Fruit fly (Drosophila melanogaster): ENCODE measurements around the gene Mms19.

The Mms19 gene

dm6 chr3R:5205319-5206033 lies 26.9 kb upstream of the Mms19 start:
- peak; percentile 83 for TF ChIP-seq EcR (GFP tag; optimal IDR thresholded peaks at IDR 0.05)
- TF ChIP-seq fd96Ca (GFP tag; IDR thresholded peaks at IDR 0.05), result no peak; the same call in 2 of the 3 replicates
- TF ChIP-seq Snoo (tag; optimal IDR thresholded peaks at IDR 0.05), result no peak
- no peak for TF ChIP-seq CG13204 (GFP tag; optimal IDR thresholded peaks at IDR 0.05)
- peak; percentile 36; the same call in 1 of the 2 replicates for TF ChIP-seq Ets98B (GFP tag; IDR thresholded peaks at IDR 0.05)
- TF ChIP-seq gl (tag; optimal IDR thresholded peaks at IDR 0.05), result no peak
- no peak for TF ChIP-seq CG10348 (GFP tag; IDR thresholded peaks at IDR 0.05)
- no peak for TF ChIP-seq Pif1A (GFP tag; optimal IDR thresholded peaks at IDR 0.05)
- no peak for TF ChIP-seq CG15710 (tag; optimal IDR thresholded peaks at IDR 0.05)
- TF ChIP-seq CG4496 (GFP tag; IDR thresholded peaks at IDR 0.05), result peak; percentile 55; the same call in 2 of the 3 replicates
- no peak for TF ChIP-seq D1 (tag; optimal IDR thresholded peaks at IDR 0.05)
- TF ChIP-seq rn (GFP tag; IDR thresholded peaks at IDR 0.05), result no peak
- no peak for TF ChIP-seq CG14655 (GFP tag; optimal IDR thresholded peaks at IDR 0.05)
- TF ChIP-seq Pif1B (GFP tag; optimal IDR thresholded peaks at IDR 0.05), result no peak
- no peak for TF ChIP-seq CG9948 (tag; optimal IDR thresholded peaks at IDR 0.05)
- TF ChIP-seq CG32121 (GFP tag; IDR thresholded peaks at IDR 0.05), result peak; percentile 25; the same call in 1 of the 2 replicates
- TF ChIP-seq CG34367 (tag; optimal IDR thresholded peaks at IDR 0.05), result no peak
- no peak for TF ChIP-seq CG8159 (tag; optimal IDR thresholded peaks at IDR 0.05)
- no peak for TF ChIP-seq CG8301 (tag; optimal IDR thresholded peaks at IDR 0.05)
- no peak for TF ChIP-seq CG17806 (tag; optimal IDR thresholded peaks at IDR 0.05)
- no peak for TF ChIP-seq CG12605 (GFP tag; IDR thresholded peaks at IDR 0.05)

dm6 chr3R:5207277-5208114 lies 24.8 kb upstream of the Mms19 start:
- TF ChIP-seq CG8159 (tag; optimal IDR thresholded peaks at IDR 0.05), result no peak
- peak; percentile 11 for TF ChIP-seq EcR (GFP tag; optimal IDR thresholded peaks at IDR 0.05)

- TF ChIP-seq CG4496 (GFP tag; IDR thresholded peaks at IDR 0.05) (no peak), CG13204 (GFP tag; optimal IDR thresholded peaks at IDR 0.05) (no peak), rn (GFP tag; IDR thresholded peaks at IDR 0.05) (no peak), D1 (tag; optimal IDR thresholded peaks at IDR 0.05) (no peak)
These were observed 24.3 kb upstream of the Mms19 start for dm6 chr3R:5208115-5208365.

dm6 chr3R:5209481-5209880 lies 22.9 kb upstream of the Mms19 start:
- TF ChIP-seq fd96Ca (GFP tag; IDR thresholded peaks at IDR 0.05) (peak; percentile 94), CG17806 (tag; optimal IDR thresholded peaks at IDR 0.05) (peak; percentile 87), rn (GFP tag; IDR thresholded peaks at IDR 0.05) (peak; percentile 80; the same call in 1 of the 2 replicates), CG13204 (GFP tag; optimal IDR thresholded peaks at IDR 0.05) (peak; percentile 74), Pif1A (GFP tag; optimal IDR thresholded peaks at IDR 0.05) (peak; percentile 93), gl (tag; optimal IDR thresholded peaks at IDR 0.05) (peak; percentile 81), Pif1B (GFP tag; optimal IDR thresholded peaks at IDR 0.05) (peak; percentile 87), CG15710 (tag; optimal IDR thresholded peaks at IDR 0.05) (peak; percentile 90), CG4496 (GFP tag; IDR thresholded peaks at IDR 0.05) (peak; percentile 96), Ets98B (GFP tag; IDR thresholded peaks at IDR 0.05) (peak; percentile 95), CG34367 (tag; optimal IDR thresholded peaks at IDR 0.05) (peak; percentile 86), CG10348 (GFP tag; IDR thresholded peaks at IDR 0.05) (peak; percentile 77), Snoo (tag; optimal IDR thresholded peaks at IDR 0.05) (peak; percentile 76), CG14655 (GFP tag; optimal IDR thresholded peaks at IDR 0.05) (peak; percentile 89), CG8159 (tag; optimal IDR thresholded peaks at IDR 0.05) (peak; percentile 87), D1 (tag; optimal IDR thresholded peaks at IDR 0.05) (peak; percentile 29), CG32121 (GFP tag; IDR thresholded peaks at IDR 0.05) (peak; percentile 93), CG12605 (GFP tag; IDR thresholded peaks at IDR 0.05) (peak; percentile 91), CG8301 (tag; optimal IDR thresholded peaks at IDR 0.05) (peak; percentile 92), EcR (GFP tag; optimal IDR thresholded peaks at IDR 0.05) (peak; percentile 43), CG9948 (tag; optimal IDR thresholded peaks at IDR 0.05) (peak; percentile 79)

dm6 chr3R:5211401-5211800 lies 20.9 kb upstream of the Mms19 start:
- TF ChIP-seq CG17806 (tag; optimal IDR thresholded peaks at IDR 0.05), result no peak
- TF ChIP-seq gl (tag; optimal IDR thresholded peaks at IDR 0.05), result no peak

dm6 chr3R:5211901-5212758 lies 20.2 kb upstream of the Mms19 start:
- TF ChIP-seq CG32121 (GFP tag; IDR thresholded peaks at IDR 0.05), result no peak
- TF ChIP-seq D1 (tag; optimal IDR thresholded peaks at IDR 0.05), result no peak
- no peak for TF ChIP-seq Snoo (tag; optimal IDR thresholded peaks at IDR 0.05)
- no peak for TF ChIP-seq EcR (GFP tag; optimal IDR thresholded peaks at IDR 0.05)
- TF ChIP-seq CG12605 (GFP tag; IDR thresholded peaks at IDR 0.05), result no peak
- no peak for TF ChIP-seq rn (GFP tag; IDR thresholded peaks at IDR 0.05)
- peak; percentile 72 for TF ChIP-seq CG17806 (tag; optimal IDR thresholded peaks at IDR 0.05)
- peak; percentile 21 for TF ChIP-seq Pif1B (GFP tag; optimal IDR thresholded peaks at IDR 0.05)
- TF ChIP-seq CG13204 (GFP tag; optimal IDR thresholded peaks at IDR 0.05), result peak; percentile 19
- TF ChIP-seq CG4496 (GFP tag; IDR thresholded peaks at IDR 0.05), result peak; percentile 48; the same call in 1 of the 3 replicates
- TF ChIP-seq CG34367 (tag; optimal IDR thresholded peaks at IDR 0.05), result peak; percentile 46
- TF ChIP-seq CG8301 (tag; optimal IDR thresholded peaks at IDR 0.05), result peak; percentile 53
- TF ChIP-seq CG14655 (GFP tag; optimal IDR thresholded peaks at IDR 0.05), result peak; percentile 63
- TF ChIP-seq CG9948 (tag; optimal IDR thresholded peaks at IDR 0.05), result peak; percentile 73
- peak; percentile 55; the same call in 2 of the 3 replicates for TF ChIP-seq fd96Ca (GFP tag; IDR thresholded peaks at IDR 0.05)
- TF ChIP-seq CG10348 (GFP tag; IDR thresholded peaks at IDR 0.05), result no peak
- TF ChIP-seq CG8159 (tag; optimal IDR thresholded peaks at IDR 0.05), result peak; percentile 70
- TF ChIP-seq Ets98B (GFP tag; IDR thresholded peaks at IDR 0.05), result no peak
- peak; percentile 65 for TF ChIP-seq Pif1A (GFP tag; optimal IDR thresholded peaks at IDR 0.05)
- TF ChIP-seq CG15710 (tag; optimal IDR thresholded peaks at IDR 0.05), result peak; percentile 52
- TF ChIP-seq gl (tag; optimal IDR thresholded peaks at IDR 0.05), result peak; percentile 45

Measured in whole organism, pupa.